Fruit fly (Drosophila melanogaster) whole organism, wandering third instar larva: Measurements from ENCODE around the gene LysB.

Source experiments
- Abd-B ChIP-seq: fragments of >200 bp; optimal IDR thresholded peaks from 2 replicates; lab custom pipeline; 2017; ENCODE audit warnings: missing biosample characterization, missing genetic modification characterization
- CG32264 ChIP-seq: fragments of 200-800 bp; sonication (Bioruptor generic); optimal IDR thresholded peaks from 2 replicates; lab custom pipeline; 2016; ENCODE audit warnings: missing biosample characterization, missing genetic modification characterization
- CG9705 ChIP-seq: fragments of 200-800 bp; sonication (Bioruptor generic); optimal IDR thresholded peaks from 2 replicates; lab custom pipeline; 2018; ENCODE audit warnings: missing biosample characterization, mild to moderate bottlenecking, missing genetic modification characterization
- CrebA ChIP-seq: fragments of 200-800 bp; sonication (Bioruptor generic); optimal IDR thresholded peaks from 2 replicates; lab custom pipeline; 2016; ENCODE audit warnings: missing biosample characterization, mild to moderate bottlenecking, missing genetic modification characterization, borderline replicate concordance
- Dfd ChIP-seq: fragments of >200 bp; optimal IDR thresholded peaks from 2 replicates; lab custom pipeline; 2017; ENCODE audit warnings: missing biosample characterization, missing genetic modification characterization
- Dif ChIP-seq: fragments of 200-275, 200-300 bp; sonication (Bioruptor generic); optimal IDR thresholded peaks from 2 replicates; lab custom pipeline; 2018; ENCODE audit warnings: missing biosample characterization, missing genetic modification characterization; ENCODE audit not compliant: partially characterized antibody
- GATAd ChIP-seq: sonication (Bioruptor generic); optimal IDR thresholded peaks from 2 replicates; lab custom pipeline; 2016; ENCODE audit warnings: missing biosample characterization, missing genetic modification characterization
- HLH106 ChIP-seq: fragments of 200-800 bp; optimal IDR thresholded peaks from 3 replicates; lab custom pipeline; 2019; ENCODE audit warnings: missing biosample characterization, mild to moderate bottlenecking, missing genetic modification characterization, moderate library complexity
- Hnf4 ChIP-seq: fragments of 200-800 bp; sonication (Bioruptor generic); optimal IDR thresholded peaks from 2 replicates; lab custom pipeline; 2016; ENCODE audit warnings: missing biosample characterization, mild to moderate bottlenecking, missing genetic modification characterization
- Hr78 ChIP-seq: fragments of >200 bp; optimal IDR thresholded peaks from 2 replicates; lab custom pipeline; 2017; ENCODE audit warnings: missing biosample characterization, missing genetic modification characterization
- Hr83 ChIP-seq: fragments of 200-300 bp; sonication (Bioruptor generic); optimal IDR thresholded peaks from 2 replicates; lab custom pipeline; 2016; ENCODE audit warnings: missing biosample characterization, mild to moderate bottlenecking, missing genetic modification characterization, moderate library complexity; ENCODE audit not compliant: poor library complexity, severe bottlenecking
- Jra ChIP-seq: sonication (Bioruptor generic); optimal IDR thresholded peaks from 2 replicates; lab custom pipeline; 2016; ENCODE audit warnings: missing biosample characterization, missing genetic modification characterization
- Mio ChIP-seq: sonication (Bioruptor generic); optimal IDR thresholded peaks from 2 replicates; lab custom pipeline; 2016; ENCODE audit warnings: missing biosample characterization, missing genetic modification characterization
- Myc ChIP-seq: fragments of >200 bp; optimal IDR thresholded peaks from 2 replicates; lab custom pipeline; 2017
- N ChIP-seq: fragments of >200 bp; optimal IDR thresholded peaks from 2 replicates; lab custom pipeline; 2018; ENCODE audit warnings: missing biosample characterization, missing external identifiers, missing genetic modification characterization
- OdsH ChIP-seq: fragments of 200-800 bp; sonication (Bioruptor generic); optimal IDR thresholded peaks from 2 replicates; lab custom pipeline; 2016; ENCODE audit warnings: missing biosample characterization, mild to moderate bottlenecking, missing genetic modification characterization
- Rel ChIP-seq, 2 experiments: fragments of 200-800 bp; sonication (Bioruptor generic) in 1 of 2; optimal IDR thresholded peaks; 2 replicates in 1 of 2; 3 replicates in 1 of 2; lab custom pipeline; 2016 to 2019; ENCODE audit warnings: mild to moderate bottlenecking in 2 of 2, missing biosample characterization in 2 of 2, missing genetic modification characterization in 2 of 2, moderate library complexity in 1 of 2
- Sp1 ChIP-seq: fragments of 200-800 bp; sonication (Bioruptor generic); optimal IDR thresholded peaks from 3 replicates; lab custom pipeline; 2019; ENCODE audit warnings: missing biosample characterization, mild to moderate bottlenecking, missing genetic modification characterization, moderate library complexity
- Vsx2 ChIP-seq: fragments of 200-300, 225-300 bp; sonication (Bioruptor generic); optimal IDR thresholded peaks from 2 replicates; lab custom pipeline; 2018; ENCODE audit warnings: missing biosample characterization, missing genetic modification characterization; ENCODE audit not compliant: partially characterized antibody
- br ChIP-seq: fragments of 200-800 bp; sonication (Bioruptor generic); optimal IDR thresholded peaks from 2 replicates; lab custom pipeline; 2016; ENCODE audit warnings: missing biosample characterization, missing genetic modification characterization
- brk ChIP-seq: fragments of 200-800 bp; sonication (Bioruptor generic); optimal IDR thresholded peaks from 2 replicates; lab custom pipeline; 2016; ENCODE audit warnings: missing biosample characterization, mild to moderate bottlenecking, missing genetic modification characterization
- dl ChIP-seq, 2 experiments: fragments of 175-275, 200-275 bp in 1 of 2; fragments of 200-275 bp in 1 of 2; sonication (Bioruptor generic); optimal IDR thresholded peaks; lab custom pipeline; 2018; ENCODE audit warnings: mild to moderate bottlenecking in 2 of 2, missing biosample characterization in 2 of 2, missing genetic modification characterization in 2 of 2, moderate library complexity in 2 of 2; ENCODE audit not compliant: partially characterized antibody in 2 of 2, insufficient read depth in 1 of 2
- dmrt93B ChIP-seq: fragments of 200-800 bp; sonication (Bioruptor generic); optimal IDR thresholded peaks from 2 replicates; lab custom pipeline; 2018; ENCODE audit warnings: missing biosample characterization, mild to moderate bottlenecking, missing genetic modification characterization
- dsf ChIP-seq: sonication (Bioruptor generic); optimal IDR thresholded peaks from 2 replicates; lab custom pipeline; 2016; ENCODE audit warnings: missing biosample characterization, missing genetic modification characterization, borderline replicate concordance
- ey ChIP-seq: fragments of 200-800 bp; sonication (Bioruptor generic); optimal IDR thresholded peaks from 2 replicates; lab custom pipeline; 2016; ENCODE audit warnings: missing biosample characterization, missing genetic modification characterization
- foxo ChIP-seq, 2 experiments: fragments of 200-800 bp; sonication (Bioruptor generic); optimal IDR thresholded peaks; 2 replicates in 1 of 2; 3 replicates in 1 of 2; lab custom pipeline; 2016 to 2017; ENCODE audit warnings: missing biosample characterization in 2 of 2, missing genetic modification characterization in 2 of 2
- fru ChIP-seq: fragments of 200-800 bp; sonication (Bioruptor generic); optimal IDR thresholded peaks from 3 replicates; lab custom pipeline; 2016; ENCODE audit warnings: missing biosample characterization, mild to moderate bottlenecking, missing genetic modification characterization
- h ChIP-seq: fragments of 200-800 bp; sonication (Bioruptor generic); optimal IDR thresholded peaks from 3 replicates; lab custom pipeline; 2016; ENCODE audit warnings: missing biosample characterization, mild to moderate bottlenecking, missing genetic modification characterization
- jim ChIP-seq: fragments of 175-275, 200-325 bp; sonication (Bioruptor generic); optimal IDR thresholded peaks from 2 replicates; lab custom pipeline; 2016; ENCODE audit warnings: missing biosample characterization, mild to moderate bottlenecking, missing genetic modification characterization
- lola ChIP-seq: fragments of >200 bp; optimal IDR thresholded peaks from 2 replicates; lab custom pipeline; 2017; ENCODE audit warnings: missing biosample characterization, missing genetic modification characterization
- pan ChIP-seq: fragments of >200 bp; optimal IDR thresholded peaks from 2 replicates; lab custom pipeline; 2017
- psq ChIP-seq: fragments of 200-800 bp; sonication (Bioruptor generic); optimal IDR thresholded peaks from 3 replicates; lab custom pipeline; 2017; ENCODE audit warnings: missing biosample characterization, mild to moderate bottlenecking, missing genetic modification characterization, moderate library complexity
- rgr ChIP-seq: fragments of 200-800 bp; sonication (Bioruptor generic); optimal IDR thresholded peaks from 3 replicates; lab custom pipeline; 2016; ENCODE audit warnings: missing biosample characterization, mild to moderate bottlenecking, missing genetic modification characterization
- sage ChIP-seq: fragments of 200-800 bp; sonication (Bioruptor generic); optimal IDR thresholded peaks from 2 replicates; lab custom pipeline; 2016; ENCODE audit warnings: missing biosample characterization, mild to moderate bottlenecking, missing genetic modification characterization
- sv ChIP-seq: fragments of 200-800 bp; sonication (Bioruptor generic); optimal IDR thresholded peaks from 3 replicates; lab custom pipeline; 2016; ENCODE audit warnings: missing biosample characterization, missing genetic modification characterization
- tai ChIP-seq: sonication (Bioruptor generic); optimal IDR thresholded peaks from 2 replicates; lab custom pipeline; 2016; ENCODE audit warnings: missing biosample characterization, missing genetic modification characterization
- usp ChIP-seq: fragments of >200 bp; optimal IDR thresholded peaks from 2 replicates; lab custom pipeline; 2017; ENCODE audit warnings: missing biosample characterization, missing genetic modification characterization
- woc ChIP-seq: sonication (Bioruptor generic); optimal IDR thresholded peaks from 2 replicates; lab custom pipeline; 2016; ENCODE audit warnings: missing biosample characterization, mild to moderate bottlenecking, missing genetic modification characterization

LysB gene

DNA sequence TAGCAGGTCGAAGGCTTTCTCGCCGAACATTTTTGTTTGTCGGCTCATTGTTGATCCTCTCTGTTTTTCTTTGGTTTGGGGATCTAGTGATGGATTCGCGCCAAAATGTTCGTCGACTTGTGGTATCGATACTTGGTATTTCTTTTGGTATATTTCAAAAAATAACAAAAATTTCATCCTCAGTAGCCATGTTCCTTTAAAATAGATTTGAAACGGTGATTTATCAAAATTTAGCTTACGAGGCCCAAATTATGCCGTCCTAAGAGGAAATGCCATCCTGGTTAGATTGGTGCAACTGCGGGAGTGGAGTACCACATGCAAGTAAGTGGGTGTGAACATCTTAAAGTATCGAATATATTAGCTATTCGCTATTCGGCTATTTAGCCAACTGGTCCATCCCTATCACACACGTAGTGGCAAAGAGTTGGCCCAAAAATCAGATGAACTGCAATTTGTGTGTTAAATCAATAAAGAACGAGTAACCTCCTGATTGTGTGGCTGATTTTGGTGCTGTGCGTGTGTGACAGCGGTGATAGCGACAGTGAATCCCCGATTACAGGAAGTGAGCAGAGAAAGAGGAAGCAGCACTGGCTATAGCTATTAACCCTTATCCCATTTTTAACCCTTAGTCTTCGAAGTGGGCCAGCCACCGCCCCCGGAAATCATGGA, 40.6 kb downstream of the LysB start, which contains the start of the genes Psf1 and Sac1:
Gene Psf1 (minus strand): TSS at position 51 of the 669 bp plus-strand sequence.
Gene Sac1 (plus strand): TSS at position 191 of the 669 bp plus-strand sequence.
- no peak for TF ChIP-seq GATAd
- no peak for TF ChIP-seq CG9705 (GFP tag; lab: Kevin White, UChicago)
- TF ChIP-seq psq, result peak; percentile 38
- no peak for TF ChIP-seq Dif (GFP tag; lab: Kevin White, UChicago)
- TF ChIP-seq Sp1, result peak; percentile 30
- no peak for TF ChIP-seq Rel (GFP tag; optimal IDR thresholded peaks at IDR 0.05; lab: Kevin White, UChicago)
- peak; percentile 73 for TF ChIP-seq Rel (tag; optimal IDR thresholded peaks at IDR 0.05; lab: Kevin White, UChicago)
- TF ChIP-seq Dfd (GFP tag; lab: Kevin White, UChicago), result no peak
- TF ChIP-seq HLH106 (tag; lab: Kevin White, UChicago), result peak; percentile 55
- TF ChIP-seq rgr (GFP tag; lab: Kevin White, UChicago), result peak; percentile 44
- TF ChIP-seq woc, result peak; percentile 60
- peak in 1 of 2 experiments; percentile 50 for TF ChIP-seq foxo (GFP tag; optimal IDR thresholded peaks at IDR 0.05; lab: Kevin White, UChicago)
- no peak for TF ChIP-seq br (GFP tag; lab: Kevin White, UChicago)
- no peak for TF ChIP-seq CG32264 (GFP tag; lab: Kevin White, UChicago)
- peak; percentile 41 for TF ChIP-seq ey
- TF ChIP-seq CrebA (GFP tag; lab: Kevin White, UChicago), result no peak
- TF ChIP-seq dsf (GFP tag; lab: Kevin White, UChicago), result no peak
- TF ChIP-seq dl (GFP tag; optimal IDR thresholded peaks at IDR 0.05; lab: Kevin White, UChicago; ENCODE audit: insufficient read depth in 1 of 2, partially characterized antibody in 2 of 2), result no peak
- no peak for TF ChIP-seq jim (GFP tag; lab: Kevin White, UChicago)
- TF ChIP-seq N (GFP tag; lab: Kevin White, UChicago), result no peak
- no peak for TF ChIP-seq sage (GFP tag; lab: Kevin White, UChicago)
- TF ChIP-seq Abd-B (GFP tag; lab: Kevin White, UChicago), result no peak
- TF ChIP-seq h, result peak; percentile 5
- peak; percentile 53 for TF ChIP-seq Myc (lab: Kevin White, UChicago)
- no peak for TF ChIP-seq Hr78
- no peak for TF ChIP-seq Mio (GFP tag; lab: Kevin White, UChicago)
- TF ChIP-seq Jra, result no peak
- no peak for TF ChIP-seq lola (GFP tag; lab: Kevin White, UChicago)
- TF ChIP-seq sv (GFP tag; lab: Kevin White, UChicago), result peak; percentile 37
- no peak for TF ChIP-seq Vsx2
- TF ChIP-seq usp (GFP tag; lab: Kevin White, UChicago), result no peak
- TF ChIP-seq tai (GFP tag; lab: Kevin White, UChicago), result no peak
- no peak for TF ChIP-seq pan (lab: Kevin White, UChicago)
- no peak for TF ChIP-seq brk (GFP tag; lab: Kevin White, UChicago)
- TF ChIP-seq Hr83 (GFP tag; lab: Kevin White, UChicago), result no peak
- no peak for TF ChIP-seq Hnf4
- TF ChIP-seq OdsH (GFP tag; lab: Kevin White, UChicago), result no peak
- TF ChIP-seq fru (GFP tag; lab: Kevin White, UChicago), result peak; percentile 8
- TF ChIP-seq dmrt93B (GFP tag; lab: Kevin White, UChicago), result peak; percentile 19
- TF ChIP-seq, all 38 proteins: peak for 13

DNA sequence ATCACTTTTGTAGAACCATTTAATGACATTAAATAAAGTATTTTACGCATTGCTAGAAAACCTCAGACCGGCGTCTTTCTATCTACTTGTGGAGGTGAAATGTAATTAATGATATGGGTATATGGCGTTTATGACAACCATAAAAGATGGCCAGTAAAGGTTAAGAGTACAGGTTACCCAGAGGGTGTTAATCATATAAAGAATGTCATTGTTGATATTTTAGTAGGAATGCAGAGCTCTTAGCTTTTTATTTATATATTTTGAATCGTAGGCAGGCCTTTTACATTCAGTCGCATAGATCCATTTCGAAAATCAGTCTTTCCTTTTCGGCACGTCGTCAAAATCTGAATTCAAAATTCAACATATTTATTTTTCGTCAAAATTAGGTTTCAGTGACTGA, 43.2 kb downstream of the LysB start, which contains the start of gene Bfc:
Gene Bfc (plus strand): TSS at position 301 of the 400 bp plus-strand sequence.
- TF ChIP-seq N (GFP tag; lab: Kevin White, UChicago), result no peak
- TF ChIP-seq Mio (GFP tag; lab: Kevin White, UChicago), result no peak
- TF ChIP-seq fru (GFP tag; lab: Kevin White, UChicago), result no peak
- no peak for TF ChIP-seq Abd-B (GFP tag; lab: Kevin White, UChicago)
- TF ChIP-seq CrebA (GFP tag; lab: Kevin White, UChicago), result no peak
- no peak for TF ChIP-seq ey
- no peak for TF ChIP-seq dmrt93B (GFP tag; lab: Kevin White, UChicago)
- TF ChIP-seq Vsx2, result no peak
- TF ChIP-seq foxo (GFP tag; optimal IDR thresholded peaks at IDR 0.05; lab: Kevin White, UChicago), result no peak
- no peak for TF ChIP-seq dl (GFP tag; optimal IDR thresholded peaks at IDR 0.05; lab: Kevin White, UChicago; ENCODE audit: insufficient read depth in 1 of 2, partially characterized antibody in 2 of 2)
- no peak for TF ChIP-seq CG9705 (GFP tag; lab: Kevin White, UChicago)
- TF ChIP-seq usp (GFP tag; lab: Kevin White, UChicago), result no peak
- no peak for TF ChIP-seq Rel (GFP tag; optimal IDR thresholded peaks at IDR 0.05; lab: Kevin White, UChicago)
- no peak for TF ChIP-seq Rel (tag; optimal IDR thresholded peaks at IDR 0.05; lab: Kevin White, UChicago)
- no peak for TF ChIP-seq Hr83 (GFP tag; lab: Kevin White, UChicago)
- TF ChIP-seq, all 38 proteins: peak for 0
